Worm (Caenorhabditis elegans) whole organism, L4/young adult: ENCODE measurements around the gene saeg-1.
A peak's percentile ranks its signal among the peaks of the same experiment; 100 is the strongest.

Experiments
- W03F9.2 ChIP-seq: fragments of 150-350 bp; optimal IDR thresholded peaks from 2 replicates; lab custom pipeline; 2014; ENCODE audit warnings: missing biosample characterization, missing genetic modification characterization
- dao-5 ChIP-seq: sonication (generic microtip); optimal IDR thresholded peaks from 2 replicates; lab custom pipeline; 2016; ENCODE audit warnings: missing genotype, missing genetic modification characterization, moderate library complexity, missing compliant biosample characterization
- him-1 ChIP-seq: sonication (generic microtip); optimal IDR thresholded peaks from 2 replicates; lab custom pipeline; 2016; ENCODE audit warnings: missing genotype, missing genetic modification reagents, missing genetic modification characterization, missing compliant biosample characterization

The saeg-1 gene

DNA sequence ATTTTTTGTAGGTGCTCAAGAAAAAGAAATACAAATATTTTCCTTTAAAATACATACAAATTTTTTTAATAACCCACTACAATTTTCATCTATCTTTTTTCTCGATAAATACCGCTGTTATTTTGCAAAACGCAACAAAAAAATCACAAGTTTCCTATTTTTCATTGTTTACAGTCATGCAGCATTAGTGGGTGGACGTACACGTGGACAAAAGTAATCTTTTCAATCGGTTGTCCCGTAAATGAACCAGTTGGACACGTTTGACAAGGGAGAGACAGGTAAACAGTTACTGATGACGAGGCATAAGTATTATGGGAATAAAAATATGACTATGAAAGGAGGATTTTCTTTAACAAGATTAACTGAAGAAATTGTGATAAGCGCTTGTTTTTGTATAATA is 7.7 kb upstream of the saeg-1 start:
- TF ChIP-seq him-1 = no peak
- TF ChIP-seq W03F9.2 = no peak
- no peak for TF ChIP-seq dao-5 (tag; lab: Kevin White, UChicago)

DNA sequence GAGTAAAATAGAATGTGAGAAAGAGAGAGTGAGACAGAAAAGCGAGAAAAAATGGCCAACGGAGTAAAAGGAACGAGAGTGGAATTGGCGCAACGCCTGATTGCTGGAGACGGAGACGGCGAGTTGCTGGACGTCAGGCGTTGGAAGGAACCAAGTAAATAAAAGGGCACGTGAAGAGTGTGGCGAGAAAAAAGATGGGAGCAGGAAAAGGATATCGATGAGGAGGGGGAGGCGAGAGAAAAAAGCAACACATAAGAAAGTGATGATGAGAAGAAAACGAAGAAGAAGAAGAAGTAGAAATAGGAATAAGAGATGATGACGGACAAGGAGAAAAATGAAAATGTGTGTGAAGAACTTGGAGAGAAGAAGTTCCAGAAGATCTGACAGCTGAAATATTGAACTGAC is 6.0 kb upstream of the saeg-1 start:
- TF ChIP-seq him-1 = peak; percentile 88
- peak; percentile 25 for TF ChIP-seq W03F9.2
- no peak for TF ChIP-seq dao-5 (tag; lab: Kevin White, UChicago)

DNA sequence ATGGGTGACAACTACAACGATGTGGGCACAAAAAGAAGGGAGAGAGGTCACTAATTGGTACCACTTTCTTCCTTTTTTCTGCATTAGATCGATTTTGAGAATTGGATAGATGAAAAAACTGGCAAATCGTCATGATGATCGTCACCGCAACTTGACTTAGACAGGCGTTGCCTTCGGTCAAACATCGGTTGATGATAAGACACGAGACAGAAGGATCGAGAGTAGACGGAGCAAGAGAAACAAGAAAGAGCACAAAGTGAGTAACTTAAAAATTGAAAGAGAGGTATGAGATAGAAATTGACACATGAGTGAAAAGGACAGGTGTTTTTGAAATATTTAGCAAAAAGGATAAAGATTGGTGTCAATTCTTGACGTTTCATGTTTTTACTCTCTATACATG is 4.6 kb upstream of the saeg-1 start:
- no peak for TF ChIP-seq W03F9.2

DNA sequence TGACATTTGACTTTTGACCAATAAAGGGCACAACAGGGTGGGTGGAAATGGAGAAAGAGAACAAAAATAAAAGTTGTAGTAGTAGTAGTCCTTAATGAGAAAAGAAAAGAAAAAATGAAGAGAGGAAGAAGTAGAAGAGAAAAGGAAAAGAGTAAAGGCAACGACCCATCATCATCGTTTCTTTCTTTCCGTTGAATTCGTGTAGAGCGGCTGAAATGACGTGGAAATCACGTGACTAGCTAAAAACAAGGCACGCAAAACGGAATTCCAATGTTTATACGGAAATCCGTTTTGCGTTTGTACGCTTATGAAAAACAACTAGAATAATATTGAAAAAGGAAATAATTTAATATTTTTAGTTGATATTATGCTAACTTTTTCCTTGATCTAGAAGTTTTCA is 2.1 kb upstream of the saeg-1 start:
- no peak for TF ChIP-seq him-1

DNA sequence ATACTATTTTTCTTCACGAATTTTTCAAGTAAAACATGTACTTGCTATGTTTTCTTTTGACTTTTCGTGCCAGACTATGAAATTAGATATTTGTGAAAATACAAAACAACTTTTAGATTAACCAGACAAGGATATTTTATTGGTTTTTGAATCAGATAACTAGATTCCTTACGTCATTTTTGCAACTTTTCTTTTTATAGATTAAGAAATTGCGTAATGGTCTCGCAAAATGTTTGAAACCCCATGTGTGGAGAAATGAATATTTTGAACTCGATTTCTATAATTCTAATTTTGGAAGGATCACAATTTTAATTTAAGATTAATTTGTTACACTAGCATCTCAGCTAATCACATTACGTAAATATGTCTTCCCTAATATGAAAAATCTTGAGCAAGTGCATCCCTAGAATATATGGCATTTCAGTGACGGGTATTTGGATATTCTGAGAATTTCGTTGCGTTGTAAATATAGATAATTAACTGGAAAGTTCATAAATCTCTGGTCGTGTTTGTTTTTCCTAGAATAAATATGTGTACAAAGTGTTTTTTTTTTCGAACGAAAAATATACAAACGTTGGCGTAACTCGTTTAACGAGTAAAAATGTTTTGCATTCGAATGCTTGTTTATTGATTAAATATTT is 2.9 kb downstream of the saeg-1 start:
- TF ChIP-seq dao-5 (tag; lab: Kevin White, UChicago) (no peak), W03F9.2 (no peak), him-1 (no peak)

DNA sequence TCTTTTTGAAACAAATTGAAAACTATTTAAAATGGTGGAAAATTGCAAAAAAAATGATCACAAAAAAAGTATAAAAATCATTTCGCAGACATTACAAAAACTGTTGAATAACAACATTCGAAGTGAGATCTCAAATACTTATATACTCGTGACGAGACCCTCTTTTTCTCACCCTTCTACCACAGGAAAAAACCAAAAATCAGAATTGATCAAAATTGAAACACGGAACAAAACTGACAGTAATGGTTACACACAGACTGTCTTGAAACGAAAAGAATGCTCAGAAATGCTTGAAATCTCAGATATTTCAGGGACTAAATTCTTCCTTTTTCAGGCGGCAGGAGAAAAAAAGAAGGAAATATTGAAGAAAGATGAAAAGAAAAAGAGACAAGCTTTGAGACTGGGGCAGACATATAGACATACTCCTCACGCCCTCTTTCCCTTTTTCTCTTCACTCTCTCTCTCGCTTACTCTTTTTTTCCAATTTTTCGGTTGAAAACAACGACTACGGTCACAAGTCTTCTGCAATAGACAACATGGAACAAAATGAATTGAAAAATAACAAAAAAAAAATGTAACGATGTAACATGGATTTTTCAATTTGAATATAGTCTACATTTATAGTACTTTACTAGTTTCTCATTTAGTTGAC is 3.8 kb downstream of the saeg-1 start:
- no peak for TF ChIP-seq him-1
- TF ChIP-seq W03F9.2 = no peak
- TF ChIP-seq dao-5 (tag; lab: Kevin White, UChicago) = no peak

DNA sequence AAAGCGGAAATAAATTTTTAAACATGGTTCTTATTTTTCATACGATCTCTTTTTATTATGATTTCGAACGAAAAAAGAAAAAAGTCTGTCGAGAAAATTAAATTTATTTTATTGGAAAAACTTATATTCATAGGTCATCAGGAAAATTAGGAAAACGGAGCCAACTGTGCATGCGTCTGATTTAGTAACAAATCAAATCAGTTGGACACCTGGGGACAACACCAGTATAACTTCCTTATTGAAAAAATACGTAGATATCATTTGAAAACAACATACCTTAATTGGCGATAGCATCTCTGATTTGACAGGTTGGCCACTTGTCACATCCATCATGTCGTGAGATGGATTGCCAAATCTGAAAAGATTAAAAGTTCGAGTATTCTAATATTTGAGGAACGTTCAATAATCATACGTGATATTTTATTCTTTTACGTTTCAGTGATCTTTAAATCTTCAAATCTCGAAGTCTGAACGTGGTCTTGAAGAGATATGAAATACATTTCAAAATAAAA is 4.9 kb downstream of the saeg-1 start:
- TF ChIP-seq him-1 = no peak
- TF ChIP-seq W03F9.2 = no peak
- no peak for TF ChIP-seq dao-5 (tag; lab: Kevin White, UChicago)

DNA sequence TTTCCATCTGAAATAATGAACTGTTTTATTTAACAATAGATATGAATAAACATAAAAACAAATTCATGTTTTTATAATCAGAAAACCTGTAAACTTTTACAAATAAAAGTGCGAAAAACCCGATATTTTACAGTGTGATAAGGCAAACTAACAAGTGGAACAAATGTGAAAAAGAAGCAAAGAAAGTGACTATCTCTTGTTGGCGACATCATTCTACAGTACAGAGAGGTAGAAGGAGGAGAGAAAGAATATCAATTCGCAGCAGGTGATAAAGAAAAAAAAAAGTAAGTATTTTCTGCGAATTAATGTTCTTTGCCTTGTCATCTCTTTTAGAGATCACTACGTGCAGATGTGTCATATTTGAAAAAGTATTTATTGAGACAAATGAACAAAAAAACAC is 5.7 kb downstream of the saeg-1 start:
- no peak for TF ChIP-seq dao-5 (tag; lab: Kevin White, UChicago)
- TF ChIP-seq him-1 = no peak
- TF ChIP-seq W03F9.2 = no peak

DNA sequence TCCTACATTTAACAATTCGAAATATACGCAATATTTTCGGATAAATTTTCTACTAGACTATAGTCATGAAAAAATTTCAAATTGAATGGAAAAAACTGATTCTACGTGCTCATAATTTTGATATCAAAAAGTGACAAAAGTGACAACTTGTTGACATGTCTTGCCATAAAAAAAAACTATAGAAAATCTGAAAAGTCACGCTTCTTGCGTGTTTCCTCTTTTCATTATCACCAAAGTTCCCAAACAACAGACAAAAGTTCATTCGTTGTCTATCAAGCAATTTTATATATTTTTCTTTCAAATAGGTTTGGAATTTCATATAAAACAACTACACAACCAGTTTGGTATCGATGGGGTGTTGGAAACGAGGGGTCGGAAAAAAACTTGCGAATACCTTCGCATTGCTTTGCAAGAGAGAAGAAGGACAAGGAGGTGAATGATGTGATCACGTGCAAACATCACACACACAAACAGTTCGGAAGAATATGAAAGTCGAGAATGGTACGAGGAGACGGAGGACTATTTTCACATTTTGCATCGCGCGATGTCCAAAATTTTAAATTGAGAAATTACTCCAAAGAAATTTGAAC is 6.4 kb downstream of the saeg-1 start:
- no peak for TF ChIP-seq W03F9.2
- no peak for TF ChIP-seq him-1
- TF ChIP-seq dao-5 (tag; lab: Kevin White, UChicago) = no peak

DNA sequence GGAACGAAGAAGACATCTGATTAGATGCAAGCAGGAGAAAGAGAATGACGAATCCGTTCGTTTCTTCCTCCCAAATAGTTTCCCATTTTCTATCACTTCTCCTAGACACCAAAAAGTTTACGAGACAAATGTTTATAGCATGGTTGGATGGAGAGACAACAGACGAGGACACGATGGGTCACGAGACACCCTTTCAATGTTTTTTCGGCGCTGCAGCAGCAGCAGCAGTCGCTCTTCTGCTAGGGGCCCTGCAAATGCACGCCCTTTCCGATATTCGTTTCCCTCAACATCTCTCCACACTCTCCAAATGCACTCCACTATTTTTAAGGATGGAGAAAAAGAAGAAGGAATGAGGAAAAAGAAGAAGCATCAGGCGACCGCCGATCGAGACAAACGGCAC is 7.2 kb downstream of the saeg-1 start:
- no peak for TF ChIP-seq dao-5 (tag; lab: Kevin White, UChicago)
- peak; percentile 5 for TF ChIP-seq W03F9.2
- peak; percentile 62 for TF ChIP-seq him-1

DNA sequence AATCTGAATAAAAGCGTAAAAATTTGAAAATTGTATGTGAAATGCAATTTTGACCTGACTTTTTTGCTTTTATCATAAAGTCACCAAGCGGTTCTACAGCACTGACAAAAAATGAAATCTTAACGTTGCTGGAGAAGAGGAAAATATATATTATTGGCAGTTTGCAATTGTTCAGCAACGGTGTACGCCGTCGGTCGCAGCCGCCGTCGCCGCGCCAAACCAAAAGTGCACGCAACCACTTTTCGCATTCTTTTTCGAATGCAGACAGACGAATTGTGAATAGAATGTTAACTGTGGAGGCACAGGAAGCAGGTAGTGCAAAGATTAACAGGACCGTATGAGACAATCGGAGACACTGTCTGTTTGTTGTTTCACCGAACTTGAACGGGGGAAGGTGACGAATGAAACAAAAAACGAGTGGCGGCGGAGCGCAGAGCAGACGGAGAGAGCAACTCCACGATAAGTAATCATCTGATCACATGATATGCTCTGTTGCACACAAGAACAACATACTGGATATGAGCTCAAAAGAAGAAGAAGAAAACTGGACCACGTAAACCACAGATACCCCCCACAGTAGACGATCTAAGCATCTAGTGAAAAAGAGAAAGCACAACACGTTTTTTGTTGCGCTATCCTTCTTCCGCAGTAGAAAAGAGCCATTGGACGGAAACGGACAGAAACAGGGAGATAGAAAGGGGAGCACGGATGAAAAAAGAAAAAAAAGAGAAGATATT is 8.4 kb downstream of the saeg-1 start:
- TF ChIP-seq dao-5 (tag; lab: Kevin White, UChicago) = no peak
- no peak for TF ChIP-seq him-1
- TF ChIP-seq W03F9.2 = no peak

DNA sequence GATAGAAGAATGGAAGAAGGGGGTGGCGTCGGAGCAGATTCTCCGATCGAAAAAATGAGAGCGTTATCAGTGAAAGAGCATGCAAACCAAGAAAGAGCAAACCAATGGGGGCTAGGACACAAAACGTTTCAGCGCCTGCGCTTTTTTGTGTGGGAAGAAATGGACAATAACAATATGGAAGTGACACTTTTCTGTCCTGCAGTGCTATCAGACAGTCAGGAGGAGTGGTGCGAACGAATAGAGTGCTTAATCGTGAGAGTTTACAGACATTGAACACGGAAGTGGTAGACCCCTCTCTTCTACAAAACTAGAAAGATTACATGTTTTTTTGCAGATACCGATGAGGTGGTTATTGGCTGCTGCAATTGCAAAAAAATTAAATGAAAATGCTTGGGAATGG is 10.1 kb downstream of the saeg-1 start:
- TF ChIP-seq dao-5 (tag; lab: Kevin White, UChicago) = no peak
- TF ChIP-seq W03F9.2 = no peak
- TF ChIP-seq him-1 = no peak

DNA sequence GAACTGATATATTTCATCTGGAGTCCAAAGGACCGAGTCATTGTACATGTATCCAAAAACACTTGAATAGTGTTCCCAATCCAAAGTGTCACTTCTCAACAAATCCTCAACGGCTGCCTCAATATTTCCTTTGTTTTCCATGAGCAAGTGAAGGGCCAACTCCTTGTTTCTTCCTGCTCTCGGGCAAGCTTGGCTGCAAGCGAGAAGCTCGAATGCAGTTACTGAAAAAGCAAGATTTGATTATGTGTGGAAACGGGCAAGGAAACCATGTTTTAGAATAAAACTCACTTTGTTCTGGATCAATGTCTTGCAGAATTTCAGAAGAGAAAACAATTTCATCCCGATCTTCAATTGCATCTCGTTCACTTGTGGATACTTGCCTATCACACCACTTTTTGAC is 11.3 kb downstream of the saeg-1 start:
- TF ChIP-seq W03F9.2 (no peak), dao-5 (tag; lab: Kevin White, UChicago) (no peak), him-1 (no peak)

DNA sequence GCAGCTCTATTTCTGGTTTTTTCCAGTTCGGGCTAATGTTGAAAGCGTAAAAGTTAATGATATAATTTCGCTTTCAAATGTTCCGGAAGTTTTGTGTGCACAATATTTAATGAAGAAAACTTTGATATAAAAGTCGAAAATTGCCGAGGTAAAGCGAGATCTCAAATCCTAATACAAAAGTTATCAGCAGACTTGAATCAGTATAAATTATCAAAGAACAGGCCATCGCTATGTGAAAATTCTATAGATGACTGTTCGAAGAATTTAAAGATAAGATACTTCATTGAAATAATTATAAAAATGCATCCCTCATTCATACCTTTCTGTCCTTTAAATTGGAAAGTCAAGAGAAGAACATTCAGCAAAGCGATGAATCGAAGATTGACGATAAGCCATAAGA is 18.6 kb downstream of the saeg-1 start, which contains the start of gene C29A12.6:
TSS of gene C29A12.6 (plus strand) at position 301 of the 400 bp plus-strand sequence.
- TF ChIP-seq W03F9.2 (no peak), him-1 (no peak), dao-5 (tag; lab: Kevin White, UChicago) (no peak)

DNA sequence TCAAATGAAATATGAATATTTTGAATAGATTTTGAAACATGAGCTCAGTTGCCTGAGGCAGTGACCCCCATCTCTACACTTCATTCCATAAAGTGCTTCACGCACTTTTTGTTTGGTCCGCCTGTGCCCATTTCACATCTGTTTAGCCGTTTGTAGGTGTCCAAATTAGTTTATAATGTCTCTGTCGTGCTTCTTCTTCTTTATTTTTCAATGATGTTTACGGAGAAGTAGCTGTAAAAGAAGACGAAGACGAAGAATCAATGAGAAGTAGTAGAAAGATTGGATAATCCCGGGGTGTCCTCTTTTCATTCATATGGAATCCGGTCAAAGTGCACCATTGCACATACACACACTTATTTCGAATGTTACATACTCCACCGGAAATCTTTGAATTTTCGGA is 26.1 kb downstream of the saeg-1 start:
- TF ChIP-seq W03F9.2 (no peak), him-1 (no peak), dao-5 (tag; lab: Kevin White, UChicago) (no peak)
